Worm (Caenorhabditis elegans): ENCODE data around the gene F59C12.3.

DNA sequence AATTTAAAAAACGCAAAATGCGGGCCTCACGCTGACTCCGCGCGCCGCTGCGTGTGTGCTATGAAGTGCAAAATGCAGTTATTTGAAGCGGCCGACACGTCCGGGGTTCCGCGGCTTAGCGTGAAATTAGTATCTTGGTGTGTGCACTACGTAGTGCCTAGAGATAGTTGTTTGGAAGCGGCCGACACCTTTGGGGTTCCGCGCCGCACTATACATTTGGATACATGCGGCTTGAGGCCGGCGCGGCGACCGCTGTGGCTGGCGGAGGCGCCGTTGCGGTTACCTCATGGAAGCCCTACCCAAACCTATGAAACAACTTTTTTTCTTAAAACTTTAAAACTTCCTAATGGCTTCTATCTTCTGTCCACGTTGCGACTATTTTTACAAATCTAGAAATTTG is 19.8 kb upstream of the F59C12.3 start:
- TF ChIP-seq flt-1 (GFP tag; IDR thresholded peaks at IDR 0.05) (no peak), cog-1 (tag; optimal IDR thresholded peaks at IDR 0.05) (no peak)
